Worm (Caenorhabditis elegans) whole organism, young adult: ENCODE results near the gene idpp-13.

ENCODE experiments used
- Y53F4B.3 ChIP-seq: fragments of 200-800 bp; sonication (Bioruptor generic); IDR thresholded peaks from 2 replicates; pipeline ENCODE4 v1.3.6; 2022; ENCODE audit warnings: missing genetic modification reagents, missing genetic modification characterization, missing compliant biosample characterization
- ama-1 ChIP-seq, 3 experiments: fragments of 150-350 bp in 1 of 3; sonication (generic microtip) in 2 of 3; optimal IDR thresholded peaks; 2 replicates each; lab custom pipeline; 2014 to 2018; ENCODE audit warnings: missing biosample characterization in 2 of 3, missing genetic modification characterization in 2 of 3, missing genetic modification reagents in 2 of 3
- attf-3 ChIP-seq: fragments of 200-800 bp; sonication (Bioruptor generic); conservative IDR thresholded peaks from 2 replicates; pipeline ENCODE4 v1.3.6; 2022; ENCODE audit warnings: missing genetic modification reagents, missing genetic modification characterization, missing compliant biosample characterization
- attf-6 ChIP-seq: fragments of 200-800 bp; sonication (Bioruptor generic); IDR thresholded peaks from 2 replicates; pipeline ENCODE4 v1.3.6; 2022; ENCODE audit warnings: missing genetic modification reagents, missing genetic modification characterization, missing compliant biosample characterization
- cebp-1 ChIP-seq, 2 experiments: fragments of 200-800 bp in 1 of 2; sonication (Bioruptor generic) in 1 of 2; sonication (generic microtip) in 1 of 2; IDR thresholded peaks in 1 of 2; optimal IDR thresholded peaks in 1 of 2; 2 replicates each; pipeline versions ENCODE4 v1.3.6 to Lab custom; 2017 to 2022; ENCODE audit warnings: missing compliant biosample characterization in 2 of 2, missing genetic modification characterization in 2 of 2, mild to moderate bottlenecking in 1 of 2, missing genetic modification reagents in 1 of 2, moderate library complexity in 1 of 2
- ceh-40 ChIP-seq: fragments of 200-800 bp; sonication (Bioruptor generic); IDR thresholded peaks from 2 replicates; pipeline ENCODE4 v1.3.6; 2022; ENCODE audit warnings: missing genetic modification characterization, missing compliant biosample characterization
- dox-1 ChIP-seq: fragments of 200-800 bp; sonication (Bioruptor generic); IDR thresholded peaks from 2 replicates; pipeline ENCODE4 v1.3.6; 2022; ENCODE audit warnings: missing genetic modification reagents, missing genetic modification characterization, missing compliant biosample characterization
- dpff-1 ChIP-seq: sonication (generic microtip); optimal IDR thresholded peaks from 2 replicates; lab custom pipeline; 2017; ENCODE audit warnings: mild to moderate bottlenecking, missing genetic modification characterization, missing compliant biosample characterization
- nhr-179 ChIP-seq: sonication (generic microtip); optimal IDR thresholded peaks from 2 replicates; lab custom pipeline; 2016; ENCODE audit warnings: mild to moderate bottlenecking, missing genetic modification characterization, missing compliant biosample characterization
- snpc-3.4 ChIP-seq: sonication (generic microtip); optimal IDR thresholded peaks from 2 replicates; lab custom pipeline; 2017; ENCODE audit warnings: missing genetic modification characterization, mild to moderate bottlenecking, missing compliant biosample characterization, antibody characterized with exemption, moderate library complexity, missing genotype, missing genetic modification reagents
- unc-130 ChIP-seq: sonication (generic microtip); optimal IDR thresholded peaks from 2 replicates; lab custom pipeline; 2016; ENCODE audit warnings: missing genetic modification reagents, missing genetic modification characterization, missing compliant biosample characterization
- unc-62 ChIP-seq: fragments of 150-350 bp; optimal IDR thresholded peaks from 2 replicates; lab custom pipeline; 2014; ENCODE audit warnings: missing biosample characterization, missing genetic modification reagents, missing genetic modification characterization
- ztf-18 ChIP-seq: sonication (generic microtip); optimal IDR thresholded peaks from 2 replicates; lab custom pipeline; 2016; ENCODE audit warnings: missing genotype, mild to moderate bottlenecking, missing genetic modification characterization, missing compliant biosample characterization

DNA sequence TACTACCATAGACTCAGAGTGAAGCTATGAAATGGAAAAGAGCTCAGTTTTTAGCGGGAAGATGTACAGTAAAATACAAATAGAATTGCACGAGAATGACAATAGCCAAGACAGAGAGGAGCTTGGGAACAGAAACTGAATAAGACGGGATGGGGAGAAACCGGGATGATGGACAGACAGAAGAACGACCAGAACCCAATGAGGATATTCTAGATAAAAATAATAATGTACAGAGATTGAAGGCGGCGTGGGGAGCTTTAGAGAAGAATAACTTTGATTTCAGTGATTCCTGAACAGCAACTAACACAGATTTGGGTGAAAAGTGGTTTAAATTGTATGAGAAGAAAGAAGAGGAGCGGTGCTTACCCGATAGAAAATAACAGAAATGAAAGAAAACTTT lies 35.3 kb downstream of the idpp-13 start:
- no peak for TF ChIP-seq nhr-179 (tag; lab: Kevin White, UChicago)
- TF ChIP-seq attf-6 (GFP tag; lab: Robert Waterston, UW): 0 out of 2 replicates have a peak, but pooled peaks have one; percentile 9
- TF ChIP-seq dpff-1 (tag; lab: Kevin White, UChicago): no peak
- no peak for TF ChIP-seq ceh-40 (GFP tag; lab: Robert Waterston, UW)
- no peak for TF ChIP-seq ztf-18 (tag; lab: Kevin White, UChicago)
- TF ChIP-seq dox-1 (GFP tag; lab: Robert Waterston, UW): peak; percentile 19; the same call in 1 of the 2 replicates
- TF ChIP-seq unc-62 (GFP tag; lab: Kevin White, UChicago): no peak
- TF ChIP-seq ama-1 (optimal IDR thresholded peaks at IDR 0.05; lab: Kevin White, UChicago): no peak
- TF ChIP-seq ama-1 (GFP tag; optimal IDR thresholded peaks at IDR 0.05; lab: Kevin White, UChicago): peak in 1 of 2 experiments; percentile 66
- no peak for TF ChIP-seq cebp-1 (GFP tag; IDR thresholded peaks at IDR 0.05; lab: Robert Waterston, UW)
- peak; percentile 19 for TF ChIP-seq cebp-1 (tag; optimal IDR thresholded peaks at IDR 0.05; lab: Kevin White, UChicago)
- TF ChIP-seq unc-130 (GFP tag; lab: Kevin White, UChicago): no peak
- TF ChIP-seq attf-3 (GFP tag; lab: Robert Waterston, UW): no peak
- peak; percentile 39 for TF ChIP-seq snpc-3.4
- TF ChIP-seq Y53F4B.3: 0 out of 2 replicates have a peak, but pooled peaks have one; percentile 14
